Worm (Caenorhabditis elegans) whole organism, mixed stage, embryonic: ENCODE results near the gene F49F1.10.
"Not testable (repeated sequence)": the region's sequence is repeated elsewhere in the genome, so short reads cannot be mapped to it uniquely, and the experiment has no call there.

Experiments used
- M03D4.4 ChIP-seq: sonication (generic microtip); optimal IDR thresholded peaks from 2 replicates; lab custom pipeline; 2017; ENCODE audit warnings: mild to moderate bottlenecking, missing genetic modification characterization, missing compliant biosample characterization
- bed-3 ChIP-seq: fragments of 200-800 bp; sonication (Bioruptor generic); optimal IDR thresholded peaks from 3 replicates; lab custom pipeline; 2018; ENCODE audit warnings: mild to moderate bottlenecking, missing genetic modification characterization, moderate library complexity, missing compliant biosample characterization
- blmp-1 ChIP-seq: fragments of 150-350 bp; optimal IDR thresholded peaks from 2 replicates; lab custom pipeline; 2014; ENCODE audit warnings: missing biosample characterization, missing genetic modification characterization
- ceh-39 ChIP-seq: fragments of 150-350 bp; optimal IDR thresholded peaks from 2 replicates; lab custom pipeline; 2014; ENCODE audit warnings: missing biosample characterization, missing genetic modification characterization
- ceh-43 ChIP-seq: fragments of 200-800 bp; sonication (Bioruptor generic); optimal IDR thresholded peaks from 2 replicates; lab custom pipeline; 2018; ENCODE audit warnings: mild to moderate bottlenecking, missing genetic modification characterization, moderate library complexity, missing compliant biosample characterization
- ceh-83 ChIP-seq: fragments of 200-800 bp; sonication (Bioruptor generic); optimal IDR thresholded peaks from 2 replicates; lab custom pipeline; 2018; ENCODE audit warnings: mild to moderate bottlenecking, missing genetic modification characterization, missing compliant biosample characterization
- ces-1 ChIP-seq: fragments of 150-350 bp; optimal IDR thresholded peaks from 2 replicates; lab custom pipeline; 2014; ENCODE audit warnings: missing biosample characterization, missing genetic modification reagents, missing genetic modification characterization
- drap-1 ChIP-seq: fragments of 200-800 bp; sonication (Bioruptor generic); optimal IDR thresholded peaks from 3 replicates; lab custom pipeline; 2018; ENCODE audit warnings: mild to moderate bottlenecking, missing genetic modification characterization, missing compliant biosample characterization
- elt-1 ChIP-seq: sonication (generic microtip); optimal IDR thresholded peaks from 2 replicates; lab custom pipeline; 2017; ENCODE audit warnings: missing genetic modification characterization, mild to moderate bottlenecking, missing compliant biosample characterization, antibody characterized with exemption, moderate library complexity, borderline replicate concordance; ENCODE audit not compliant: insufficient read depth
- elt-3 ChIP-seq: fragments of 150-350 bp; optimal IDR thresholded peaks from 2 replicates; lab custom pipeline; 2014; ENCODE audit warnings: missing biosample characterization, missing genetic modification characterization
- ham-2 ChIP-seq: fragments of 200-800 bp; sonication (Bioruptor generic); optimal IDR thresholded peaks from 2 replicates; lab custom pipeline; 2018; ENCODE audit warnings: mild to moderate bottlenecking, missing genetic modification characterization, missing compliant biosample characterization
- lin-13 ChIP-seq: fragments of 150-350 bp; optimal IDR thresholded peaks from 2 replicates; lab custom pipeline; 2014; ENCODE audit warnings: missing biosample characterization, missing genetic modification characterization
- lin-32 ChIP-seq: fragments of 200-800 bp; sonication (Bioruptor generic); optimal IDR thresholded peaks from 2 replicates; lab custom pipeline; 2018; ENCODE audit warnings: mild to moderate bottlenecking, missing genetic modification characterization, missing compliant biosample characterization
- lsy-2 ChIP-seq: fragments of 150-350 bp; optimal IDR thresholded peaks from 2 replicates; lab custom pipeline; 2014; ENCODE audit warnings: missing biosample characterization, missing genetic modification characterization
- mep-1 ChIP-seq: fragments of 150-350 bp; optimal IDR thresholded peaks from 2 replicates; lab custom pipeline; 2017; ENCODE audit warnings: missing biosample characterization, missing genetic modification reagents, missing genetic modification characterization, inconsistent platforms
- mls-2 ChIP-seq: sonication (generic microtip); optimal IDR thresholded peaks from 2 replicates; lab custom pipeline; 2016; ENCODE audit warnings: mild to moderate bottlenecking, missing genetic modification characterization, moderate library complexity, missing compliant biosample characterization
- nhr-12 ChIP-seq: fragments of 150-350 bp; optimal IDR thresholded peaks from 2 replicates; lab custom pipeline; 2014; ENCODE audit warnings: missing biosample characterization, missing genetic modification characterization
- nhr-2 ChIP-seq: fragments of 150-350 bp; optimal IDR thresholded peaks from 2 replicates; lab custom pipeline; 2014; ENCODE audit warnings: missing biosample characterization, missing genetic modification characterization
- nhr-237 ChIP-seq: fragments of 150-350 bp; optimal IDR thresholded peaks from 2 replicates; lab custom pipeline; 2014; ENCODE audit warnings: missing biosample characterization, missing genetic modification characterization
- nhr-28 ChIP-seq: fragments of 150-350 bp; optimal IDR thresholded peaks from 2 replicates; lab custom pipeline; 2014; ENCODE audit warnings: missing biosample characterization, missing genetic modification characterization
- nhr-76 ChIP-seq: sonication (generic microtip); optimal IDR thresholded peaks from 2 replicates; lab custom pipeline; 2017; ENCODE audit warnings: missing biosample characterization, missing genetic modification characterization
- pha-4 ChIP-seq: fragments of 150-350 bp; optimal IDR thresholded peaks from 2 replicates; lab custom pipeline; 2018; ENCODE audit warnings: missing biosample characterization, missing genetic modification reagents, missing genetic modification characterization
- snpc-4 ChIP-seq: fragments of 150-350 bp; optimal IDR thresholded peaks from 2 replicates; lab custom pipeline; 2014; ENCODE audit warnings: missing biosample characterization, missing genetic modification characterization
- sptf-1 ChIP-seq: sonication (generic microtip); optimal IDR thresholded peaks from 2 replicates; lab custom pipeline; 2017; ENCODE audit warnings: mild to moderate bottlenecking, missing genetic modification characterization, moderate library complexity, missing compliant biosample characterization
- tbx-8 ChIP-seq: fragments of 200-800 bp; sonication (Bioruptor generic); optimal IDR thresholded peaks from 2 replicates; lab custom pipeline; 2018; ENCODE audit warnings: mild to moderate bottlenecking, missing genetic modification characterization, moderate library complexity, missing compliant biosample characterization
- unc-120 ChIP-seq: sonication (generic microtip); optimal IDR thresholded peaks from 2 replicates; lab custom pipeline; 2017; ENCODE audit warnings: missing genetic modification characterization, missing compliant biosample characterization; ENCODE audit not compliant: poor library complexity, severe bottlenecking
- unc-39 ChIP-seq: fragments of 150-350 bp; optimal IDR thresholded peaks from 2 replicates; lab custom pipeline; 2014; ENCODE audit warnings: missing biosample characterization, missing genetic modification characterization
- unc-62 ChIP-seq: fragments of 150-350 bp; optimal IDR thresholded peaks from 2 replicates; lab custom pipeline; 2014; ENCODE audit warnings: missing biosample characterization, missing genetic modification reagents, missing genetic modification characterization
- zip-8 ChIP-seq: fragments of 150-350 bp; optimal IDR thresholded peaks from 2 replicates; lab custom pipeline; 2014; ENCODE audit warnings: missing biosample characterization, missing genetic modification characterization

F49F1.10 gene

DNA sequence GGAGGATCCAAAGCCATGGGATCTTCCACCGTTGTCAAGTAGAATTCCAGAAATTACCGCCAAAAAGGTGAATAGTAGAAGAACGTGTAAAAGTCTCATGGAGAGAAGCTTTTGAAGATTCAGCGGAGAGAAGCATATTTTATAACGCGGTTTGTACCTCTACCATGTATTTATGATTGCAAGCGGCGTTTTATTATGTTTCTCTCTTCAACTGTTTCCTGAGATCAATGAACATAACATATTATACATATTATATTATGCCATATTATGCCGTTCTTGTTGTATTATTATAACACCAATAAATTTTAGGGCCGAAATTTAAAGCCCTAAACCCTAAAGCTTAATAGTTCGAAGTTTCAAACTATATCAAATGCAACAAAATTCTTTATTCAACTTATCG, 1.3 kb upstream of the F49F1.10 start, which contains the start of gene F49F1.18:
Gene F49F1.18 (minus strand): TSS at position 101 of the 400 bp plus-strand sequence.
- no peak for TF ChIP-seq elt-1 (tag; lab: Kevin White, UChicago)
- TF ChIP-seq unc-120, result no peak
- TF ChIP-seq ham-2 (GFP tag; lab: Kevin White, UChicago), result no peak

DNA sequence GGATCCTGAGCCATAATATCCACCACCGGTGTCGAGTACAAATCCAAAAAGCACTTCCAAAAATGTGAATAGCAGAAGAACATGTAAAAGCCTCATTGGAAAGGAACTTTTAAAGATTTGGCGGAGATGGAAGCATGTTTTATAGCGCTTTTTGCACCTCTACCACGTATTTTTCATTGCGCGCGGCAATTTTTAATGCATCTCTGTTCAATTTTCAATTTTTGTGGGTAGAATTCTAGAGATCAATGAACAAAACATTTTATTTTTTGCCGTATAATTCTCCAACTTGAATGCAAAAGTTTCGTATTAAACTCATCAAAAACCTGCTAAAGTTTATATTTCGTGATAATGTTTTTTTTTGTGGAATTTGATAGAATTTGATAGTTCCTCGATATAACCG, 1.4 kb downstream of the F49F1.10 start, which contains the start of gene F49F1.9:
Gene F49F1.9 (minus strand): TSS at position 101 of the 400 bp plus-strand sequence.
- no peak for TF ChIP-seq ces-1
- TF ChIP-seq elt-1 (tag; lab: Kevin White, UChicago), result no peak

DNA sequence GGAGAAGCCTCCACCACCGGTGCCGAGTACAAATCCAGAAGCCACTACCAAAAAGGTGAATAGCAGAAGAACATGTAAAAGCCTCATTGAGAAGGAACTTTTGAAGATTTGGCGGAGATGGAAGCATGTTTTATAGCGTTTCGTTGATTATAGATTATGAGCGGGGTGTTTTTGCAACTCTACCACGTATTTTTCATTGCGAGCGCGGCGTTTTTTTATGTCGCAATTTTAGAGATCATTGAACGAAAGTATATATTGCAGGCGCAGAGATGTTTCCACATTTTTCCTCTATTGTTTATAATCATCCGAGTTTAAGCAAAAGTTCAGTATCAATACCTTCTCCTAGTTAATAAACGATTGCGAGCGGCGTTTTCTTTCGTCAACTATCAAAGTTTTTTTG, 3.2 kb downstream of the F49F1.10 start, which contains the start of gene F49F1.17:
Gene F49F1.17 (minus strand): TSS at position 101 of the 400 bp plus-strand sequence.
- no peak for TF ChIP-seq M03D4.4 (tag; lab: Kevin White, UChicago)

DNA sequence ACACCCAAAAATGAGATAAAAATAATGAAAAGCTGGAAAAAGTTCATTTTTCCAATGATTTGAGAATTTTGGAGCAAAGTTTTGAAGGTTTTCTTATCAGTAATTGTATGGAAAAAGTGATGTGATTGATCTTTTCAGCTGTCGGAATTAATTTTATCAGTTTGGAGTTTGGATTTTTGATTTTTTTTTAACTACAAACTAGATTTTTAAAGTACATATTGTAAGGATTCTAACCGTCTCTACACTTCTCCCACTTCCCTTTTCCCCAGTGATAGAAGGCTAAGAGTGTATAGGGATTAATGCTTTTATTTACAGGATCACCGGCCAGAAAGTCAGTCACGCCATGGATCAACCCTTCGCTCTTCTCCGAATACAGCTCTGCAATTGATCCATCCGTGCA, 13.3 kb downstream of the F49F1.10 start, which contains the start of gene F49F1.7:
Gene F49F1.7 (minus strand): TSS at position 101 of the 400 bp plus-strand sequence.
- TF ChIP-seq lin-32 (GFP tag; lab: Kevin White, UChicago); nhr-237 (tag; lab: Kevin White, UChicago); nhr-12 (tag; lab: Kevin White, UChicago): not testable (repeated sequence)
- TF ChIP-seq, all 35 proteins: peak for 0; not testable (repeated sequence) for 35

DNA sequence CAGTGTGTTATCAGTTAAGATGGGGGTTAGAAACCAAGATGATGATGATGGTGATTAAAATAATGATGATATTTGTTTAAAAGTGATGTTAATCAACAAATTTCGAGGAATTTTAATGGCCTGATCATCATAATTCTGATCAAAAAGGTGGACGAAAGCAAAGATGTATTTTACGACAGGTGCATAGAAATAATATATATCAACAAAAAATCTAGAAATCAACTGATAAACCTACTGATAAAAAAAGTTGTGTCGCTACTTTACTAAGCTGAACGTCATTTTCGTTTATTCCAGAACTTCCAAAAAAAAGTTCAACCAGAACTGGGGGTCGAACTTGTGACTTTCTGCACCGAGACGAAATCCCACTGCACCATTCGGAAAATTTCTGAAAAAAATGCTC, 15.8 kb downstream of the F49F1.10 start, which contains the start of gene mul-1:
Gene mul-1 (minus strand): TSS at position 84 of the 400 bp plus-strand sequence.
- TF ChIP-seq elt-1 (tag; lab: Kevin White, UChicago), result no peak
- TF ChIP-seq ceh-39, result no peak
- no peak for TF ChIP-seq lin-13 (tag; lab: Kevin White, UChicago)
- TF ChIP-seq nhr-28 (tag; lab: Kevin White, UChicago), result no peak
- TF ChIP-seq zip-8 (tag; lab: Kevin White, UChicago), result no peak
- no peak for TF ChIP-seq snpc-4 (tag; lab: Kevin White, UChicago)
- TF ChIP-seq ces-1, result no peak
- TF ChIP-seq ceh-43, result no peak
- no peak for TF ChIP-seq drap-1 (GFP tag; lab: Kevin White, UChicago)
- TF ChIP-seq blmp-1 (tag; lab: Kevin White, UChicago), result no peak

DNA sequence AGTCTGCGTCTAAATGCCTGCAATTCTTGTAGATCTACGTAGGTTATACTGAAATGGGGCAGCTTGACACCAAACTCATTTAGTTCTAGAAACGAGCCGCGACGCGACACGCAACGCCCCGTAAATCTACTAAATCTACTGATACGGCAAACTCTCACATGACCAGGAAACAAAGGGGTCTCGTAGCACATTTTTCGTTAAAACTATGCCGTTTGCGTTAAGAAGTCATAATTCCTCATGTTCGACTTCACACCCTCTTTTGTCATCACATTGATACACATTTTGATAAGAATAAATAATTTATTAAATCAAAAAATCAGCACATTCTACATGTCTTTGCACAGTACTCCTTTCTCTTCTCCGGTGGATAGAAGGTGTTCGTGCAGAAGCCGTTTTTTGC, 17.9 kb downstream of the F49F1.10 start:
- TF ChIP-seq unc-62 (GFP tag; lab: Kevin White, UChicago), result no peak
- no peak for TF ChIP-seq nhr-28 (tag; lab: Kevin White, UChicago)
- no peak for TF ChIP-seq lin-32 (GFP tag; lab: Kevin White, UChicago)

DNA sequence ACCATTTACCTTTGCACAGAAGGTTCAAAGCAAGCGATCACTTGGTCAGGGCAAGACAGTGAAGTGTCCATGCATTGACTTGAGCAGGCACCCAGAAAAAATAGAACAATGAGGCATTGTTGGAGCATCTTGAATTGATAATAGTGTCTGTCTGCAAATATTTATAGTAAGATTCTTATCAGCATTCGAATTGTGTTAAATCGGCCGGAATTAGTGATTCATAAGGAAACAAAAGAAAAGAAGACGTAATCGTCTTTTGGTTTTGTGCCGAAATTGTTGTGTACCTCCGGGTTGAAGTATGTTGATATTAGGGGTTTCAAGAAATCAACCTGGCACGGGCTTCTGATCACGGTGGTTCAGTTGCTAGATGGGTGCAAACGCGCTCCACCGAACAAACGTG, 18.7 kb downstream of the F49F1.10 start, which contains the start of gene F49F1.5:
Gene F49F1.5 (minus strand): TSS at position 153 of the 400 bp plus-strand sequence.
- TF ChIP-seq nhr-76 (no peak), mep-1 (no peak), elt-3 (tag; lab: Kevin White, UChicago) (no peak), M03D4.4 (tag; lab: Kevin White, UChicago) (no peak), lin-13 (tag; lab: Kevin White, UChicago) (no peak), tbx-8 (GFP tag; lab: Kevin White, UChicago) (no peak), mls-2 (tag; lab: Kevin White, UChicago) (no peak), nhr-2 (tag; lab: Kevin White, UChicago) (no peak), nhr-12 (tag; lab: Kevin White, UChicago) (no peak), sptf-1 (no peak), lsy-2 (tag; lab: Kevin White, UChicago) (no peak), nhr-28 (tag; lab: Kevin White, UChicago) (no peak), unc-39 (tag; lab: Kevin White, UChicago) (no peak), ceh-83 (GFP tag; lab: Kevin White, UChicago) (no peak), pha-4 (no peak), bed-3 (no peak)
